Fruit fly (Drosophila melanogaster): Measurements from ENCODE around the gene CG4042.

Gene CG4042

DNA sequence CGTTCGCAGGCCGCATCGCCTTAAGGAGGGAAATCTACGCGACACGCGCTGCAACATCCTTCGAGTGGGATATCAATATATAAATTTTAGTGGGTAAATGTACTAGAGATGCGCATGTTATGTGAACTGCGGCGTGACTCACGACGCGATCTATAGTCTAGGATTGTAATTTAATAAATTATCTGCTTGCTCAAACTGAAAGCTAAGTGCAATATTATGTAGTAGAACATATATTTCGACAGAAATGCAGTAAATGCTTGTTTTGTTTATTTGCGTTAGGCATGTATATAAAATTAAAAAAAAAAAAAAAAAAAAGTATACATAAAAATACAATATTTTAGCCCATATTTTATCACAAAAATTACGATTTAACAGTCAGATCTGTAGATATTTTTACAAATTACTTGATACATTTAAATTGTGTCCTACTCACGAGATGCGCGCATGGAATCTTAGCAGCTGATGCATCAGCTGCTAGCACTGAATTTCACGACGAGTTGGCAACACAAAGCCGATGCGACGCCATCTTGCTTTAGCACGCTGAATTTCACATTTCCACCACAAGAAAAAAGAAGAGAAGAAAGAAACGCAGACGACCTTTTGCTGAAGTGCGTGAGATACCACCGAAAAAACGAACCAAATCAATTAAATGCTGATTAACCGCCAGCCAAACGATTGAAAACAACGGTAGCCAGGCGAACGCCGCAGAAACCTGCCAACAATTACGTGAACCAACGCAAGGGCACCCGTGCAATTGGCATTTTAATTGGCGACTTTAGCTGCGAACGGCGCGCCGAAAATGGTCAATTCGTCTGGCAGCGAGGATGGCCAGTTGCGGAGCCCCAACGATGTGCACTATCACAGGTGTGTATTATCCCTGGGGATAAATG, at the start of gene CG4042, which contains the start of gene Pitslre:
Gene CG4042 (minus strand): TSS at position 507 of the 890 bp plus-strand sequence.
Gene Pitslre (plus strand): TSS at position 528 of the 890 bp plus-strand sequence.
- TF ChIP-seq CG17801 (GFP tag; optimal IDR thresholded peaks at IDR 0.05; ENCODE audit: partially characterized antibody), result no peak

DNA sequence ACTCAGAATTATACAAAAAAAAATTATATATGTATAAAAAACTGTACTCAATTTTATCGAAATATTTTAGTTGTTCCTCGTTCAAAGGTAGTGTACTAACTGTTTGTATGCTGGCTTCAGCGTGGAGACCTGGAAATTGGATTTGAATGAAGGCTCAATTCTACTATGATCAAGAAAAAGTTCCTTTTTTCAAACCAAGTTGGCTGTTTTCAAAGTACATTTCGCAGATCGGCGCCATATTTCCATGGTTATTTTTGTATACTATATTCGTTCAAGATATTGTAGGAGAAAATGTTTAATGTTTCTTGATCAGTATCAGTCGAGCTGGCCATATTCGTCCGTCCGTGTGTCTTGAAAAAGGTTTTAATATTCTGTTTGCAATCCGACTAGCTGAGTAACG, 46.6 kb upstream of the CG4042 start, which contains the start of gene Mst77F:
Gene Mst77F (minus strand): TSS at position 101 of the 400 bp plus-strand sequence.
- TF ChIP-seq CG17801 (GFP tag; optimal IDR thresholded peaks at IDR 0.05; ENCODE audit: partially characterized antibody), result no peak

DNA sequence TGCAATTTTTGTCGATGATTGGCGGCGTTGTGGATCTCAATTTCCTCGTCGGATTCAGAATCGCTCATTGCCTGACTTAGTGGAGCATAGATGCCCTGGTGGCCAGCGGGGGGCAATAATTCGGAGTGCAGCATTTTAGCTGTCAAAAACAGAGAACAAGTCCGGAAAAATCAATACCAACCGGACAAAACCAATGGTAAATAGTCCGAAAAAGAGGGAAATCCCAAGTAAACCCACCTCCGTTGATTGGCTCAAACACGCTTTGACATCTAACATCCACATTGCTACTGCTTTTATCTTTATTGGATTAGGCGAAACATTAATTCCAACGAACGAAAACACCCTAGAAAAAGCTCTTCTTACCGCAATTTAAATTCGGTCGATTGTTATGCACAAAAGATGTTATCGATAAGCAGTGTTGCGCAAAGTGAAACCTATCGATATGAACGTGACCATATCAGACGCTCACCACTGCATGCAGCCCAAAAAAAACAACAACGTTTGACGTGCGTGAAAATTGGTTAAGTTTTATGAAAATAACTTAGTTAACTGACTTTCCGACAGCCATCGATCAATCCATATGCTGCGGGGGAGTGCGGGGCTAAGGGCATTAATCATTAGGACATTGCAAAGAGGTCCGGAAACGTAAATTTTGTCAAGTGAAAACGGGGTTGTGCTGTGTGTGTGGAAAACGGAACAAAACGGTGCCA, 44.5 kb upstream of the CG4042 start, which contains the start of the genes CG3618 and Pka-R1:
Gene CG3618 (minus strand): TSS at position 410 of the 710 bp plus-strand sequence.
Gene Pka-R1 (plus strand): TSS at position 453 of the 710 bp plus-strand sequence.
- peak; percentile 67 for TF ChIP-seq CG17801 (GFP tag; optimal IDR thresholded peaks at IDR 0.05; ENCODE audit: partially characterized antibody)

DNA sequence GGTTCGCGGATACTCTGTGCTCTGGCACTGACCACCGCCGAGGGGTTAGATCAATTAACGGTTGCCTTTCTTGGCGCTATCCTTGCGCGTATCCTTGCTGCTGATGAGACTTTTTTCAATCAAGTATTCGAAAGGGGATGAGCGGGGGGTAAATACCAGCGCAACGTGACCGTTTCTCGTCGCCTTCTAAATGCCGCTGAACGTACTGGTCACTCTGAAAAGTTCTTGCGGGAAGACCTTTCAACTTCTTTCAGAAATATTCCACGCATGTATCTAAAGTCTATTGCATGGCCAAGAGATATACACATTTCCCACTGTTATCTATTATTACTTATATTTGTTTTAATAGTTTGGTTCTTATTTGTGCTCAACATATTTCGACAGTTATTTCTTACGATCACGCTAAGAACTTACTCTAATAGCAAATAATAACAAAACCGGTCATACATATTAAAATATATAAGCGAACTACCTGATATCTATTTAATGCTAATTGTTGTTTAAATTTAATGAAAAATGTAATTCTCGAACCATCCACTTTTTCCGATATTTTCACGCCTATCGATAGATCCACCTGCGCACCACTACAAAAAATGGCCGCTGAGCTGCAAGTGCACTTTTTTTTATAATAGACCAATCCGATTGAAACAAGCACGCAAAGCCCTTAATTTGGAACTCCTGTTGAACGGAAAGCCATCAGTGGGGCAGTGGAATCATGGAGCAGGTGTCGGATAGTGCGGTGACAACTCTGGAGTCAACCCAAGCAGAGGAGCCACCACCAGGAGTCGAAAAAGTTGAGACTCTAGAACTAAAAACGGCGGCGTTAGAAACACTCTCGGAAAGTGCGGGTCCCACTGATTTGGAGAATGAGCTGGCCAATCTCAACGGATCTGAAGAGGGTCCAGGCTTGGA, 38.0 kb upstream of the CG4042 start, which contains the start of the genes CG3634 and HIPP1:
Gene CG3634 (minus strand): TSS at position 185 of the 912 bp plus-strand sequence.
Gene HIPP1 (plus strand): TSS at position 582 of the 912 bp plus-strand sequence.
- no peak for TF ChIP-seq CG17801 (GFP tag; optimal IDR thresholded peaks at IDR 0.05; ENCODE audit: partially characterized antibody)

DNA sequence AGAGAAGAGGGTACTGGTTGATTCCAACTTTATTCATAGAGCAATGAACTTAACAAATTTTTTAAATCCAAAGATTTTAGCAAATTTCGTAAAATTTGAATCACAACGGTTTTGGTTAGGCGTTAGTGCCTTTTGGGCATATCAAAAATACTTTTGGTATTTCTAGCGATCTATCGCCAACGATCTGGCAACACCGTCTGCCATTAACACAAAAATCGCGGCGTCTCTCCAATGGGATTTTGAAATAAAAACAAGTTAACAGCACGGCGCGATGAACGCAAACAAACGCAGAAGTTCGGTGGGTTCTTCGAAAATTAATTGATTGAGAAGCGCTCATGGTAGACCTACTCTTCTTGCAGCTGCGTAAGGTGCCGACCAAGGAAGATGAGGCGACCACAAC, 28.9 kb upstream of the CG4042 start, which contains the start of gene Spc105R:
Gene Spc105R (plus strand): TSS at position 203 of the 400 bp plus-strand sequence.
- TF ChIP-seq CG17801 (GFP tag; optimal IDR thresholded peaks at IDR 0.05; ENCODE audit: partially characterized antibody), result no peak

DNA sequence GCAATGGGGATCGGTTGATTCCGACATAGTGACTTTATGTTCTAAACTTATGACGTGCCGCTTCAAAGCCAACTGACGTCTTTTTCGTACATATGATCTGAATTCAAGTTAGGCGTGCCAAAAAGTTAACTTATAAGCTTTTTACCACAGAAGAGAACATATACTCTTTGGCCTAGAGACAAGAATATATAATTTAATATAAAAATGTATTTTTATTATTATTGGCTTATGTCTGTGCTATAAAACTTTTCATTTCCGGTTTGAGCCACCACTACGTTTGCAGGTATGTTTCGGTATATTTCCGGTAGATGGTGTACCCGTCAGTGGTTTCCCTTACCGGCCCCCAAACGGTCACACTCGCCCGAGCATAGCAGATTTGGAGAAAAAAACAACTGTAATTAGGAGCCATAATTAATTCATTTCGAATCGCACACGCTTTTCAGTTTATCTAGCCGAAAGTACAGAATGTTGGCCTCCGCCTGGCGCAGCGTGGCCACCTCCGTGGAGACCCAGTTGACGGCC, 27.1 kb upstream of the CG4042 start, which contains the start of the genes CG3698 and tzn:
Gene CG3698 (minus strand): TSS at position 51 of the 522 bp plus-strand sequence.
Gene tzn (plus strand): TSS at position 321 of the 522 bp plus-strand sequence.
- peak; percentile 80 for TF ChIP-seq CG17801 (GFP tag; optimal IDR thresholded peaks at IDR 0.05; ENCODE audit: partially characterized antibody)

DNA sequence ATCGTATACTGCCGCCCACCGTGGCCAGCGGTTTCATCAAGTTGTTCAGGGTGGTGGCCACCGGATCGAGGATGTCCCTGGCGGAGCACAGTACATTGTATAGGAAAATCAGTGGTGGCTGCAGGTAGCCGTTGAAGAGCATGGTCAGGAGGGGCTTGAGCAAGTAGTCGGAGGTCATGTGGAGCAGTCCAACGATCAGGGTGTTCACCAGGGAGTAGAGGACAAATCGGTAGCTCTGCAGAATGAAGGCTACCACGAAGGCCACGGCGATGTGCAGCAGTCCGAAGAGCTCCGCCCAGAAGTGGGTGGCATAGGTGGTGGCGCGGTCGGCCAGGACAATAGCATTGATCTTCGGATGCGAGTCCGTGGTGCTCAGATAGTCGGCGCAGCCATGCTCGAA, 26.1 kb upstream of the CG4042 start:
- no peak for TF ChIP-seq CG17801 (GFP tag; optimal IDR thresholded peaks at IDR 0.05; ENCODE audit: partially characterized antibody)

DNA sequence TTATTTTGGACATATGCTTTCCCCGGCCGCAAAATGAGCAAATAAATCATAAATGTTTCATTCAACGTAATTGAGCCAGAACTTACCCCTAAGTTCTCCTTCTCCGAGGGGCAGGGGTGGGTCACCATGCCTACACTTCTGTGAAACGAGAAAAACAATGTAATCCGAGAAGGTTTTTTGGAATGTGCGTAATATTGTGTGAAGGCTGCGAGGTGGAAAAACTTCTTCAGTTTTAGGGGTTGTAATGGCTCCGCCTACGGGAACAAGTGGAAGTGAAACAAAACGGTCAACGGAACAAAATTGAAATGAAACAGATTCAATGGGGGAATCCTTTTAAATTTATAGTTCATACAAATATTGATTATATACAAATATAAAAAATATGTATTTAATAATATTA, 25.4 kb upstream of the CG4042 start:
- no peak for TF ChIP-seq CG17801 (GFP tag; optimal IDR thresholded peaks at IDR 0.05; ENCODE audit: partially characterized antibody)

DNA sequence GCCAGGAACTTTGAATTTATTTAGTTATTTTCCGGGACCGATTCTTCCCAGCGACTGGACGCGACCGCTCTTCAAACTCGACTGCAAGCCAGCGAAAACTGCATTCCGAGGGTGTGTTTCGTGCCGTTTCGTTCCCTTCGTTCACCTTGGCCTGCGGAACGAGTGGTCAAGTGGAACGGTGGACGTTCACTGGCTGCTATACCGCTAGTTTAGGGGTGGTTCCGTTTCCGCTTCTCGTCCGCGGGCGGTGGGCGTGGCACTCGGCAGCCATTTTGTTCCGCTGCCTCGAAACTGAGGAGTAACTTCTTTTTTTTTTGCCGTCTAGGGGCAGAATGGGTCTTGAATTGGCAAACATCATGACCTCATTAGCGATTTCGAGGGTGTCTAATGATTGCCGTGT, 21.4 kb upstream of the CG4042 start, which contains the start of gene Six4:
Gene Six4 (minus strand): TSS at position 85 of the 400 bp plus-strand sequence.
- no peak for TF ChIP-seq CG17801 (GFP tag; optimal IDR thresholded peaks at IDR 0.05; ENCODE audit: partially characterized antibody)

DNA sequence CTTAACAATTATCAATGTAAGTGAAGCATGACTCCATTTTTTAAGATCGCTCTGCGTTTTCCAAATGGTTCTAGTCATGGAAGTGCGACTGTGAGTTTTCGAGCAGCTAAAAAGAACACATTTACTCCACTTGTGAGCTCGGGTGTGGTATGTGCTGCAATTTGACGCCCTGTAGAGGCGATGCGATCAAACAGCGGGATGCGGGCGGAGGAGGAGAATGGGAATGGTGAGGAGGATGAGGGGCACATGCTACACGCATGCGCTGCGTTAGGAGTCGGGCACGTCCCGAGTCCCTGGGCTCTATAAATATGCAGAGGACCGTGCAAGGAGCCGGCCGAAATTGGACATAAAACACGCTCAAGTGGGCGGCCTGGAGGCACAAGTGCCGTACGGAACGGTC, 18.0 kb upstream of the CG4042 start:
- TF ChIP-seq CG17801 (GFP tag; optimal IDR thresholded peaks at IDR 0.05; ENCODE audit: partially characterized antibody), result no peak

DNA sequence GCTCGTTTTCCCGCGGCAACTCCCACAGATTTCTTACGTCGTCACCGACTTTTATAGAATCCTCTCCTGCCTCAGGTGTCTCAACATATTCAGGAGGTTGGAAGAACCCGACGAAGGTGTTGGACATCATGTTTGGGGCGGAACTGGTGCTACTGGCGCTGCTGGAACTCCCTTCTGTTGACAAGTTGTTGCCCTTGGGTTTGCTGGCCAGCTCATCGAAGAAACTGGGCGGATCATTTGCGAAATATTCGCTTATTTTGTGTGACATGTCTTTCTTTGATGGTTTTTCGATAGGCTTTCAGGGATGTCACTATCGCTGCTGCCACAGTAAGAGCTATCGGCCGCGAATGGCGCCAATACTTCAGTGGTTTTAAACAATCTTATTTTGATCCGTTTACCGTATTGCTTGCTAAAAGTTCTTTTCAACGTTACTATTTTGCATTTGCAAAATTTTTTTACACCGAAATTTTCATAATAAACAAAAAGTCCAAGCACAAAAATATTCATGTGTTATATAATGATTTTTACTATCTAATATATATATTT, 16.6 kb upstream of the CG4042 start, which contains the start of gene CG11396:
Gene CG11396 (minus strand): TSS at position 303 of the 546 bp plus-strand sequence.
- TF ChIP-seq CG17801 (GFP tag; optimal IDR thresholded peaks at IDR 0.05; ENCODE audit: partially characterized antibody), result peak; percentile 3

DNA sequence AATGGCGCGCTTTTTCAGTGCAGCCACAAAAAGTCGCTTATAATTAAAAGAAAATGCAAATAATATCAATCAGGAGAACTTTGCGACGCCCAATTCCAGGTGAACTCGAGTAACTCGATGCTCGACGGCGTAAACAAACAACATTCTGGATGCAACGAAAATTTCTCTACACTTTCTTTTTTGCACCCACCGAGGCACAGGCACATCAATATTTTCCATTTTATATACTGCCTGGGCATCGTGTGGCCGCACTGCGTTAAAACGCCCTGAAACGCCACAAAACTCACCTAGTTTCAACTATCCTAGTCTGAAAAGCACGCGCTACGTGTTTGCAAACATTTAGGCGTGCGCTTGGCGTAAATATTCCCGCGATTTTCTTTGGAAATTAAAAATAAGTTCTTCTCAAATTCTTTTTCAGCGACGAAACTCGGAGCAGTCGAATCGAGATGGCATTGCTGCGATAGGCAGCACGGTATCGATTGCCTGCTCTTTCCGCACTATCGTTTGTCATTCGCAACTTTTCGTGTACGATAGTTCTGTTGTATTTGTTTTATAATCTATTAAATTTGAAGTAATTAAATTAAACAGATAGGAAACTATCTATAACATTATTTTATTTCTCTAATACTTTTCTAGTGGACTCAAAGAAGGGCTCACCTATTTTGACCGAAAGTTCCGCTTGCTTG, 14.6 kb upstream of the CG4042 start, which contains the start of gene Pcif1:
Gene Pcif1 (minus strand): TSS at position 456 of the 686 bp plus-strand sequence.
- peak; percentile 60 for TF ChIP-seq CG17801 (GFP tag; optimal IDR thresholded peaks at IDR 0.05; ENCODE audit: partially characterized antibody)

Data from ovary, adult (tissue).